Fruit fly (Drosophila melanogaster): ENCODE results near the gene eIF3e.

DNA sequence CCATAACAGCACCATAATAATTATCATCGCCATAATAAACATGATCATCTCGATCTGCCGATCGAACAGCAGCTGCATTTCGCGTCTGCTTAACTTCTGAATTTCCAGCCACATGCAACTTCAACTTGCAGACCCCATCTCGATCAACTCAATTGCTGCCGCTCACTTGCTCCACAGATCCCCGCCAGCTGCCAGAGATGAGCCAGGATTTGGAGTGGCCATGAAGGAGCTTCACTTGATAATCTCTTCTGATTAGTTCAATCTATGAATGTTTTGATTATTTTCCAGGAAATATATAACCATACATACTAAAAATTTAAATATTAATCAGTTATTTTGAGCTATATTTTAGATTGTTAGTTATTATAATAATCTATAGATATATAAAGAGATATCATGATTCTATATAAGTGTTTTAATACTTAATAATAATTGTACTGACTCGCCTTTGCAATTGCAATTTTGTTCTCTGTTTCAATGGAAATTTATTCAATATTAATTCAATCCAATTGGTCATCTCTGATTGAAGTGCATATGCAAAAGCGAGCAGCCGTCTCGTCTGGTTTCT, 35.2 kb downstream of the eIF3e start:
- TF ChIP-seq CG8159 (tag; optimal IDR thresholded peaks at IDR 0.05) (peak; percentile 68), CG17806 (tag; optimal IDR thresholded peaks at IDR 0.05) (peak; percentile 31), Pif1B (GFP tag; optimal IDR thresholded peaks at IDR 0.05) (peak; percentile 9), Ets98B (GFP tag; IDR thresholded peaks at IDR 0.05) (no peak), CG15710 (tag; optimal IDR thresholded peaks at IDR 0.05) (peak; percentile 3), CG9948 (tag; optimal IDR thresholded peaks at IDR 0.05) (peak; percentile 43), D1 (tag; optimal IDR thresholded peaks at IDR 0.05) (peak; percentile 16), Snoo (tag; optimal IDR thresholded peaks at IDR 0.05) (no peak), EcR (GFP tag; optimal IDR thresholded peaks at IDR 0.05) (peak; percentile 22)
